Worm (Caenorhabditis elegans) whole organism, late embryonic: ENCODE data around the gene clec-223.

Experiments used
- ceh-45 ChIP-seq: fragments of 200-800 bp; sonication (Bioruptor generic); IDR thresholded peaks from 2 replicates; pipeline ENCODE4 v1.3.6; 2022; ENCODE audit warnings: missing genetic modification reagents, missing genetic modification characterization, missing compliant biosample characterization
- nhr-11 ChIP-seq: fragments of 150-350 bp; optimal IDR thresholded peaks from 2 replicates; lab custom pipeline; 2014; ENCODE audit warnings: missing biosample characterization, missing genetic modification characterization
- nhr-232 ChIP-seq: sonication (generic microtip); optimal IDR thresholded peaks from 2 replicates; lab custom pipeline; 2016; ENCODE audit warnings: missing genetic modification characterization, missing compliant biosample characterization
- zip-5 ChIP-seq: sonication (generic microtip); optimal IDR thresholded peaks from 2 replicates; lab custom pipeline; 2016; ENCODE audit warnings: missing genetic modification characterization, missing compliant biosample characterization

- TF ChIP-seq ceh-45 (GFP tag; lab: Robert Waterston, UW) (no peak), nhr-11 (tag; lab: Kevin White, UChicago) (no peak), zip-5 (tag; lab: Kevin White, UChicago) (no peak), nhr-232 (no peak)
Observed at ce11 chrV:11316801-11317200, 43.9 kb downstream of the clec-223 start, which contains the start of gene cutl-18.
